Worm (Caenorhabditis elegans): ENCODE results near the gene rla-2.
A peak's percentile ranks its signal among the peaks of the same experiment; 100 is the strongest.

DNA sequence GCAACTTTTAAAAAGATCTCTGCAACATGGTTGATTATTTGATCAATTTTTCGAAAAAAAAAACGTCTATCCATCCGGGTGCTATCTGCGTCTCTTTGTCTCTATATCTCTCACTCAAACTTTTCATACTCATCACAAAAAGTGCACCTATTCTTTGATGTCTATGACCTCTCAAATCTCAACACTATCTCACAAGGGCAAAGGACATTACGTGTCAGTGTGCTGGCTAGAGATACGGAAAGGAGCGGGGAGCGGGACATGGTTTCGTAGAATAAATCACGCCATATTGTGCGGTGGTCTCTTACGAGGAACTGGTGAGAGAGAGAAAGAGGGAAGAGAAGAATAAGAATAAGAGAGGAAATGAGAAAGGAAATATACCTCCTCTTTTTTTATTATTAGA lies 47.7 kb downstream of the rla-2 start:
- TF ChIP-seq F52B5.7 (tag; optimal IDR thresholded peaks at IDR 0.05) (no peak), F57C9.4 (tag; optimal IDR thresholded peaks at IDR 0.05) (no peak), ztf-6 (GFP tag; IDR thresholded peaks at IDR 0.05) (no peak), F57A8.1 (GFP tag; optimal IDR thresholded peaks at IDR 0.05) (no peak), attf-5 (GFP tag; optimal IDR thresholded peaks at IDR 0.05) (peak; percentile 77), Y79H2A.3 (GFP tag; conservative IDR thresholded peaks at IDR 0.05) (no peak), unc-130 (GFP tag; optimal IDR thresholded peaks at IDR 0.05) (no peak)

Data from whole organism, young adult.